Fruit fly (Drosophila melanogaster): ENCODE measurements around the gene CG33939.
A peak's percentile ranks its signal among the peaks of the same experiment; 100 is the strongest.

CG33939 gene

dm6 chrX:19165144-19166011 lies 9.3 kb downstream of the CG33939 start:
- TF ChIP-seq fd96Ca (GFP tag; IDR thresholded peaks at IDR 0.05) (peak; percentile 40; the same call in 1 of the 3 replicates), CG4496 (GFP tag; IDR thresholded peaks at IDR 0.05) (peak; percentile 81), CG8301 (tag; optimal IDR thresholded peaks at IDR 0.05) (no peak), CG34367 (tag; optimal IDR thresholded peaks at IDR 0.05) (peak; percentile 49), EcR (GFP tag; optimal IDR thresholded peaks at IDR 0.05) (no peak), D1 (tag; optimal IDR thresholded peaks at IDR 0.05) (no peak), Ets98B (GFP tag; IDR thresholded peaks at IDR 0.05) (peak; percentile 61), CG13204 (GFP tag; optimal IDR thresholded peaks at IDR 0.05) (peak; percentile 81), Pif1B (GFP tag; optimal IDR thresholded peaks at IDR 0.05) (no peak), CG32121 (GFP tag; IDR thresholded peaks at IDR 0.05) (peak; percentile 36; the same call in 1 of the 2 replicates), gl (tag; optimal IDR thresholded peaks at IDR 0.05) (peak; percentile 79), CG10348 (GFP tag; IDR thresholded peaks at IDR 0.05) (no peak), CG8159 (tag; optimal IDR thresholded peaks at IDR 0.05) (peak; percentile 43), CG12605 (GFP tag; IDR thresholded peaks at IDR 0.05) (peak; percentile 83), CG17806 (tag; optimal IDR thresholded peaks at IDR 0.05) (peak; percentile 16), CG9948 (tag; optimal IDR thresholded peaks at IDR 0.05) (peak; percentile 25), CG15710 (tag; optimal IDR thresholded peaks at IDR 0.05) (peak; percentile 63), Snoo (tag; optimal IDR thresholded peaks at IDR 0.05) (no peak), CG14655 (GFP tag; optimal IDR thresholded peaks at IDR 0.05) (no peak)

- TF ChIP-seq Pif1B (GFP tag; optimal IDR thresholded peaks at IDR 0.05) = no peak
- TF ChIP-seq CG9948 (tag; optimal IDR thresholded peaks at IDR 0.05) = peak; percentile 17
- peak; percentile 23 for TF ChIP-seq Pif1A (GFP tag; optimal IDR thresholded peaks at IDR 0.05)
- TF ChIP-seq CG4496 (GFP tag; IDR thresholded peaks at IDR 0.05) = 0 out of 3 replicates have a peak, but pooled peaks have one; percentile 34
- TF ChIP-seq Snoo (tag; optimal IDR thresholded peaks at IDR 0.05) = peak; percentile 58
Measured at dm6 chrX:19164726-19165125, 10.0 kb downstream of the CG33939 start.

dm6 chrX:19163446-19163845 lies 11.3 kb downstream of the CG33939 start:
- TF ChIP-seq CG9948 (tag; optimal IDR thresholded peaks at IDR 0.05) (no peak), Pif1B (GFP tag; optimal IDR thresholded peaks at IDR 0.05) (no peak), gl (tag; optimal IDR thresholded peaks at IDR 0.05) (no peak), CG32121 (GFP tag; IDR thresholded peaks at IDR 0.05) (no peak), CG17806 (tag; optimal IDR thresholded peaks at IDR 0.05) (no peak), Ets98B (GFP tag; IDR thresholded peaks at IDR 0.05) (no peak), CG34367 (tag; optimal IDR thresholded peaks at IDR 0.05) (no peak), CG12605 (GFP tag; IDR thresholded peaks at IDR 0.05) (no peak), CG10348 (GFP tag; IDR thresholded peaks at IDR 0.05) (no peak), CG14655 (GFP tag; optimal IDR thresholded peaks at IDR 0.05) (no peak), D1 (tag; optimal IDR thresholded peaks at IDR 0.05) (no peak), CG13204 (GFP tag; optimal IDR thresholded peaks at IDR 0.05) (no peak), Pif1A (GFP tag; optimal IDR thresholded peaks at IDR 0.05) (no peak), CG8159 (tag; optimal IDR thresholded peaks at IDR 0.05) (no peak), Snoo (tag; optimal IDR thresholded peaks at IDR 0.05) (no peak), rn (GFP tag; IDR thresholded peaks at IDR 0.05) (no peak), CG15710 (tag; optimal IDR thresholded peaks at IDR 0.05) (no peak), CG4496 (GFP tag; IDR thresholded peaks at IDR 0.05) (no peak)

- peak; percentile 41; the same call in 2 of the 3 replicates for TF ChIP-seq CG4496 (GFP tag; IDR thresholded peaks at IDR 0.05)
- peak; percentile 36 for TF ChIP-seq Ets98B (GFP tag; IDR thresholded peaks at IDR 0.05)
- TF ChIP-seq CG8301 (tag; optimal IDR thresholded peaks at IDR 0.05) = peak; percentile 52
- TF ChIP-seq D1 (tag; optimal IDR thresholded peaks at IDR 0.05) = no peak
- peak; percentile 54; the same call in 1 of the 3 replicates for TF ChIP-seq fd96Ca (GFP tag; IDR thresholded peaks at IDR 0.05)
- peak; percentile 69 for TF ChIP-seq CG9948 (tag; optimal IDR thresholded peaks at IDR 0.05)
- TF ChIP-seq Pif1A (GFP tag; optimal IDR thresholded peaks at IDR 0.05) = peak; percentile 86
- TF ChIP-seq CG13204 (GFP tag; optimal IDR thresholded peaks at IDR 0.05) = peak; percentile 43
- 0 out of 2 replicates have a peak, but pooled peaks have one; percentile 42 for TF ChIP-seq rn (GFP tag; IDR thresholded peaks at IDR 0.05)
- peak; percentile 80 for TF ChIP-seq Pif1B (GFP tag; optimal IDR thresholded peaks at IDR 0.05)
- no peak for TF ChIP-seq EcR (GFP tag; optimal IDR thresholded peaks at IDR 0.05)
- peak; percentile 79 for TF ChIP-seq CG34367 (tag; optimal IDR thresholded peaks at IDR 0.05)
- peak; percentile 64 for TF ChIP-seq CG14655 (GFP tag; optimal IDR thresholded peaks at IDR 0.05)
- no peak for TF ChIP-seq CG10348 (GFP tag; IDR thresholded peaks at IDR 0.05)
- peak; percentile 51 for TF ChIP-seq CG17806 (tag; optimal IDR thresholded peaks at IDR 0.05)
- peak; percentile 78 for TF ChIP-seq CG15710 (tag; optimal IDR thresholded peaks at IDR 0.05)
- no peak for TF ChIP-seq CG12605 (GFP tag; IDR thresholded peaks at IDR 0.05)
- peak; percentile 69 for TF ChIP-seq CG8159 (tag; optimal IDR thresholded peaks at IDR 0.05)
- TF ChIP-seq Snoo (tag; optimal IDR thresholded peaks at IDR 0.05) = peak; percentile 49
- peak; percentile 43 for TF ChIP-seq gl (tag; optimal IDR thresholded peaks at IDR 0.05)
- peak; percentile 45; the same call in 1 of the 2 replicates for TF ChIP-seq CG32121 (GFP tag; IDR thresholded peaks at IDR 0.05)
Measured at dm6 chrX:19162249-19162914, 12.3 kb downstream of the CG33939 start.
